Worm (Caenorhabditis elegans) whole organism, midembryonic: ENCODE measurements around the gene ubl-1.

Experiments used
- flt-1 ChIP-seq: fragments of 200-800 bp; sonication (Bioruptor generic); IDR thresholded peaks from 2 replicates; pipeline ENCODE4 v1.3.6; 2022; ENCODE audit warnings: missing genetic modification characterization, missing compliant biosample characterization
- med-1 ChIP-seq: sonication (generic microtip); optimal IDR thresholded peaks from 2 replicates; lab custom pipeline; 2017; ENCODE audit warnings: missing genetic modification characterization, mild to moderate bottlenecking, missing compliant biosample characterization, antibody characterized with exemption, missing genetic modification reagents; ENCODE audit not compliant: insufficient read depth
- ref-1 ChIP-seq: fragments of 200-800 bp; sonication (Bioruptor generic); conservative IDR thresholded peaks from 2 replicates; pipeline ENCODE4 v1.3.6; 2022; ENCODE audit warnings: missing genetic modification reagents, missing genetic modification characterization, missing compliant biosample characterization
- tab-1 ChIP-seq: fragments of 200-800 bp; sonication (Bioruptor generic); IDR thresholded peaks from 2 replicates; pipeline ENCODE4 v1.3.6; 2022; ENCODE audit warnings: missing genetic modification characterization, missing compliant biosample characterization
- ztf-29 ChIP-seq: fragments of 200-800 bp; sonication (Bioruptor generic); IDR thresholded peaks from 2 replicates; pipeline ENCODE4 v1.3.6; 2022; ENCODE audit warnings: missing genetic modification reagents, missing genetic modification characterization, missing compliant biosample characterization

ce11 chrIII:3105212-3105611 lies 37.1 kb downstream of the ubl-1 start:
- TF ChIP-seq flt-1 (GFP tag; lab: Robert Waterston, UW), result no peak
- TF ChIP-seq ztf-29, result no peak
- no peak for TF ChIP-seq tab-1
- TF ChIP-seq ref-1 (GFP tag; lab: Robert Waterston, UW), result no peak
- TF ChIP-seq med-1, result no peak
